Worm (Caenorhabditis elegans): ENCODE results near the gene T24A6.1.

Gene T24A6.1

ce11 chrV:3578813-3579212 lies 20.0 kb downstream of the T24A6.1 start, which contains the start of gene pygl-1:
Gene pygl-1, plus strand, starts transcription at chrV:3579023.
- TF ChIP-seq unc-130 (GFP tag; optimal IDR thresholded peaks at IDR 0.05) (peak; percentile 88), lin-38 (GFP tag; IDR thresholded peaks at IDR 0.05) (peak; percentile 69), F49E8.2 (tag; optimal IDR thresholded peaks at IDR 0.05; ENCODE audit: borderline replicate concordance) (peak; percentile 66), daf-16 (GFP tag; optimal IDR thresholded peaks at IDR 0.05) (no peak), daf-16 (tag; optimal IDR thresholded peaks at IDR 0.05) (peak; percentile 28), Y48G9A.11 (GFP tag; IDR thresholded peaks at IDR 0.05) (peak; percentile 91), vab-7 (GFP tag; IDR thresholded peaks at IDR 0.05) (no peak), snpc-1.2 (GFP tag; IDR thresholded peaks at IDR 0.05) (peak; percentile 27; the same call in 1 of the 2 replicates), lsy-2 (tag; optimal IDR thresholded peaks at IDR 0.05) (peak in 1 of 2 experiments; percentile 72), madf-9 (GFP tag; conservative IDR thresholded peaks at IDR 0.05) (0 out of 2 replicates have a peak, but pooled peaks have one; percentile 10), fos-1 (tag; optimal IDR thresholded peaks at IDR 0.05) (no peak)

DNA sequence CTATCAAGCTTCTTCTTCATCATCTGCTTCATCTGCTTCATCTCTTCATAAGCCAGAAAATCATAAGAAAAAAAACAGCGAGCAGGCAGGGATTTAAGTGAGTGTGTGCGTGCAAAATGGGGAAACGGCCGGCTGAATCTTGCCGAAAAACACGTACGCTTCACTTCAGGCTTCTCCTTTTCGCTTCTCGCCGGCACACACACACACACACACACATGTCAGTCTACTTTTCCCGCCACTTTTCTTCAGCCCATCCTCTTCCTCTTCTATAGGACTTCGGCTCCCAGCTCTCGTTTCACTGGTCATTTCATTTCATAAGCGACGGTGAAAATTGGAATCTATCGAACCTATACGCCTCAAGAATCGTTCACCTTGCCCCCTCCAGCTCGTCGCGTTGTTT lies 20.4 kb downstream of the T24A6.1 start:
- TF ChIP-seq mdt-29 (GFP tag; IDR thresholded peaks at IDR 0.05) (no peak), lim-7 (GFP tag; IDR thresholded peaks at IDR 0.05) (no peak), mes-2 (tag; optimal IDR thresholded peaks at IDR 0.05; ENCODE audit: poor library complexity, severe bottlenecking) (no peak), hif-1 (tag; optimal IDR thresholded peaks at IDR 0.05) (peak in 1 of 2 experiments; percentile 98), mxl-3 (GFP tag; optimal IDR thresholded peaks at IDR 0.05) (peak; percentile 46), nhr-111 (GFP tag; optimal IDR thresholded peaks at IDR 0.05) (no peak), zfp-2 (tag; optimal IDR thresholded peaks at IDR 0.05) (no peak), unc-39 (tag; optimal IDR thresholded peaks at IDR 0.05) (no peak), duxl-1 (tag; optimal IDR thresholded peaks at IDR 0.05; ENCODE audit: poor library complexity) (no peak), daf-8 (GFP tag; IDR thresholded peaks at IDR 0.05) (no peak), aha-1 (tag) (peak; percentile 98), ceh-44 (GFP tag; IDR thresholded peaks at IDR 0.05) (no peak), saeg-2 (GFP tag; IDR thresholded peaks at IDR 0.05) (no peak), hmg-1.1 (GFP tag; IDR thresholded peaks at IDR 0.05) (0 out of 2 replicates have a peak, but pooled peaks have one; percentile 16), aly-2 (tag; optimal IDR thresholded peaks at IDR 0.05) (no peak), daf-16 (GFP tag; optimal IDR thresholded peaks at IDR 0.05) (no peak), daf-16 (tag; optimal IDR thresholded peaks at IDR 0.05) (no peak), unc-62 (GFP tag; optimal IDR thresholded peaks at IDR 0.05 in 1 of 2) (peak in 1 of 2 experiments; percentile 92), unc-62 (tag; optimal IDR thresholded peaks at IDR 0.05) (no peak), madf-9 (GFP tag; conservative IDR thresholded peaks at IDR 0.05) (no peak), pqm-1 (tag; optimal IDR thresholded peaks at IDR 0.05) (no peak), ceh-62 (tag; optimal IDR thresholded peaks at IDR 0.05) (no peak)

DNA sequence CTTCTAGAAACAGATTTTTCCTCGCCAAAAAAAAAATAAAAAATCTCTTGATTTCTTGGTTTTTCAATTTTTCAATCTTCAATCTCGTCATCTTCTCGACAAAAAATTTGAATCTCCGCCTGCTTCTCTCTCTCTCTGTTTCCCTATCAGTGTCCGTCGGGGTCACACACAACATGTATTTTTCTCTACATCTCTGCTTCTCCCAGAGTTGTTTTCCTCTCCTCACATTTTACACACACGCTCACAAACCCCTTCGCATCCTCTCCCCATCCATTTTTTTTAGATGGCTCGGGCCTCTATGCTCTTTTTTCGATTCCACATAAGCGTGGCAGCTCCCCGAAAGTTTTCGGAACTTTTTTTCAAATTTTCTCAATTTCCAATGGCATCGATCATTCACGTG lies 21.0 kb downstream of the T24A6.1 start:
- TF ChIP-seq F26F4.8 (GFP tag; conservative IDR thresholded peaks at IDR 0.05): no peak
- peak; percentile 39 for TF ChIP-seq mes-2 (tag; optimal IDR thresholded peaks at IDR 0.05; ENCODE audit: poor library complexity, severe bottlenecking)
- TF ChIP-seq lin-15B (tag; optimal IDR thresholded peaks at IDR 0.05): no peak
- TF ChIP-seq hmg-1.1 (GFP tag; IDR thresholded peaks at IDR 0.05): peak; percentile 23; the same call in 1 of the 2 replicates
- TF ChIP-seq R02D3.7 (tag; optimal IDR thresholded peaks at IDR 0.05): no peak
- no peak for TF ChIP-seq arid-1 (GFP tag; conservative IDR thresholded peaks at IDR 0.05)
- no peak for TF ChIP-seq zfp-2 (tag; optimal IDR thresholded peaks at IDR 0.05)
- no peak for TF ChIP-seq ceh-28 (tag; optimal IDR thresholded peaks at IDR 0.05)
- TF ChIP-seq unc-62 (GFP tag; optimal IDR thresholded peaks at IDR 0.05 in 1 of 2): no peak
- TF ChIP-seq unc-62 (tag; optimal IDR thresholded peaks at IDR 0.05): no peak
- peak; percentile 69 for TF ChIP-seq nhr-10 (tag; optimal IDR thresholded peaks at IDR 0.05)
- no peak for TF ChIP-seq nhr-111 (GFP tag; optimal IDR thresholded peaks at IDR 0.05)
- no peak for TF ChIP-seq nhr-41 (GFP tag; IDR thresholded peaks at IDR 0.05)
- TF ChIP-seq ceh-32 (tag; optimal IDR thresholded peaks at IDR 0.05; ENCODE audit: poor library complexity): no peak
- no peak for TF ChIP-seq dmd-9 (GFP tag; IDR thresholded peaks at IDR 0.05)
- peak; percentile 61 for TF ChIP-seq mep-1 (tag; optimal IDR thresholded peaks at IDR 0.05)
- no peak for TF ChIP-seq cey-2 (tag; optimal IDR thresholded peaks at IDR 0.05; ENCODE audit: borderline replicate concordance, insufficient read depth)
- TF ChIP-seq dmd-6 (GFP tag; IDR thresholded peaks at IDR 0.05): peak; percentile 36; the same call in 1 of the 2 replicates
- no peak for TF ChIP-seq gei-8 (GFP tag; optimal IDR thresholded peaks at IDR 0.05)
- TF ChIP-seq F10B5.3 (tag; optimal IDR thresholded peaks at IDR 0.05): no peak
- peak; percentile 66 for TF ChIP-seq dpl-1 (GFP tag; optimal IDR thresholded peaks at IDR 0.05)
- no peak for TF ChIP-seq ceh-44 (GFP tag; IDR thresholded peaks at IDR 0.05)
- TF ChIP-seq dmd-8 (GFP tag; IDR thresholded peaks at IDR 0.05): no peak
- peak; percentile 34; the same call in 1 of the 2 replicates for TF ChIP-seq tra-1 (GFP tag; IDR thresholded peaks at IDR 0.05)
- no peak for TF ChIP-seq T20F7.1 (GFP tag; optimal IDR thresholded peaks at IDR 0.05)
